Fruit fly (Drosophila melanogaster) Kc167 (cell line): ENCODE data around the gene ppk27.

Experiments
- Myc ChIP-seq: fragments of >200 bp; optimal IDR thresholded peaks from 2 replicates; lab custom pipeline; 2017; ENCODE audit warnings: missing external identifiers
- Sin3A ChIP-seq: fragments of >200 bp; optimal IDR thresholded peaks from 2 replicates; lab custom pipeline; 2018; ENCODE audit warnings: missing external identifiers
- h ChIP-seq: fragments of >200 bp; optimal IDR thresholded peaks from 3 replicates; lab custom pipeline; 2018; ENCODE audit warnings: missing external identifiers
- insv ChIP-seq: fragments of >200 bp; optimal IDR thresholded peaks from 3 replicates; lab custom pipeline; 2018; ENCODE audit warnings: missing external identifiers
- psq ChIP-seq: fragments of >200 bp; optimal IDR thresholded peaks from 2 replicates; lab custom pipeline; 2017; ENCODE audit warnings: missing external identifiers
- ttk ChIP-seq: sonication (Bioruptor generic); optimal IDR thresholded peaks from 2 replicates; lab custom pipeline; 2017; ENCODE audit warnings: missing external identifiers

dm6 chr3L:3755101-3755500 is at the start of gene ppk27:
- TF ChIP-seq h (no peak), psq (lab: Kevin White, UChicago) (no peak), Sin3A (lab: Kevin White, UChicago) (no peak), Myc (no peak), insv (no peak), ttk (lab: Kevin White, UChicago) (no peak)
